Worm (Caenorhabditis elegans) whole organism, L1 larva: ENCODE data around the gene Y51H4A.25.

ENCODE experiments used
- alr-1 ChIP-seq: fragments of 200-800 bp; sonication (Bioruptor generic); optimal IDR thresholded peaks from 2 replicates; lab custom pipeline; 2018; ENCODE audit warnings: borderline replicate concordance, mild to moderate bottlenecking, missing genetic modification characterization, missing compliant biosample characterization
- blmp-1 ChIP-seq: fragments of 150-350 bp; optimal IDR thresholded peaks from 2 replicates; lab custom pipeline; 2014; ENCODE audit warnings: missing biosample characterization, missing genetic modification characterization
- efl-1 ChIP-seq, 4 experiments: fragments of 150-350 bp; optimal IDR thresholded peaks in 3 of 4; peaks in 1 of 4; 1 replicate in 1 of 4; 2 replicates in 3 of 4; lab custom pipeline; 2014; ENCODE audit warnings: missing biosample characterization in 2 of 4, missing genetic modification characterization in 2 of 4, missing genetic modification reagents in 2 of 4
- egl-27 ChIP-seq, 2 experiments: fragments of 150-350 bp in 1 of 2; sonication (generic microtip); optimal IDR thresholded peaks; 3 replicates each; lab custom pipeline; 2017 to 2018; ENCODE audit warnings: missing biosample characterization in 2 of 2, missing genetic modification characterization in 2 of 2, missing genetic modification reagents in 2 of 2
- ets-5 ChIP-seq: fragments of 200-800 bp; sonication (Bioruptor generic); IDR thresholded peaks from 2 replicates; pipeline ENCODE4 v1.3.6; 2022; ENCODE audit warnings: missing genetic modification characterization, missing compliant biosample characterization
- hlh-17 ChIP-seq: fragments of 200-800 bp; sonication (Bioruptor generic); optimal IDR thresholded peaks from 2 replicates; lab custom pipeline; 2018; ENCODE audit warnings: missing genetic modification characterization, mild to moderate bottlenecking, missing compliant biosample characterization, moderate library complexity, borderline replicate concordance
- lin-13 ChIP-seq: fragments of 150-350 bp; optimal IDR thresholded peaks from 2 replicates; lab custom pipeline; 2014; ENCODE audit warnings: missing biosample characterization, missing genetic modification reagents, missing genetic modification characterization
- lin-35 ChIP-seq, 2 experiments: fragments of 150-350 bp; optimal IDR thresholded peaks; 2 replicates each; lab custom pipeline; 2014; ENCODE audit warnings: missing biosample characterization in 2 of 2, missing genetic modification characterization in 2 of 2, missing genetic modification reagents in 2 of 2
- lsy-2 ChIP-seq, 2 experiments: fragments of 150-350 bp; optimal IDR thresholded peaks; 2 replicates each; lab custom pipeline; 2014; ENCODE audit warnings: missing biosample characterization in 2 of 2, missing genetic modification characterization in 2 of 2
- nhr-20 ChIP-seq: sonication (generic microtip); optimal IDR thresholded peaks from 2 replicates; lab custom pipeline; 2016; ENCODE audit warnings: mild to moderate bottlenecking, missing genetic modification characterization, missing compliant biosample characterization
- nhr-85 ChIP-seq: sonication (generic microtip); peaks from one replicate; lab custom pipeline; 2016; ENCODE audit warnings: missing genetic modification characterization, inconsistent platforms, missing compliant biosample characterization
- snpc-4 ChIP-seq: fragments of 150-350 bp; optimal IDR thresholded peaks from 2 replicates; lab custom pipeline; 2014; ENCODE audit warnings: missing biosample characterization, missing genetic modification characterization
- ztf-11 ChIP-seq, 2 experiments: sonication (generic microtip); optimal IDR thresholded peaks; 2 replicates each; lab custom pipeline; 2016 to 2017; ENCODE audit warnings: missing genetic modification characterization in 2 of 2, missing biosample characterization in 1 of 2, missing compliant biosample characterization in 1 of 2

ce11 chrIV:16775455-16775854, 39.3 kb downstream of the Y51H4A.25 start, which contains the start of gene Y43D4A.5:
- TF ChIP-seq lin-13 (no peak), nhr-20 (no peak), hlh-17 (GFP tag; lab: Kevin White, UChicago) (no peak), alr-1 (tag; lab: Kevin White, UChicago) (no peak), ztf-11 (tag; optimal IDR thresholded peaks at IDR 0.05; lab: Kevin White, UChicago) (no peak), ets-5 (no peak), blmp-1 (tag; lab: Kevin White, UChicago) (peak; percentile 62), lsy-2 (tag; optimal IDR thresholded peaks at IDR 0.05; lab: Kevin White, UChicago) (no peak), snpc-4 (tag; lab: Kevin White, UChicago) (no peak), efl-1 (optimal IDR thresholded peaks at IDR 0.05; lab: Kevin White, UChicago) (no peak), efl-1 (GFP tag; optimal IDR thresholded peaks at IDR 0.05 in 1 of 2; lab: Kevin White, UChicago) (no peak), nhr-85 (tag; lab: Kevin White, UChicago) (no peak), egl-27 (tag; optimal IDR thresholded peaks at IDR 0.05; lab: Kevin White, UChicago) (no peak), lin-35 (GFP tag; optimal IDR thresholded peaks at IDR 0.05; lab: Kevin White, UChicago) (no peak)
